Worm (Caenorhabditis elegans) whole organism, L1 larva: ENCODE data around the gene F46H5.5.

Experiments used
- C04F5.9 ChIP-seq: sonication (generic microtip); optimal IDR thresholded peaks from 2 replicates; lab custom pipeline; 2016; ENCODE audit warnings: missing genetic modification characterization, missing compliant biosample characterization
- C16A3.4 ChIP-seq: fragments of 150-350 bp; optimal IDR thresholded peaks from 2 replicates; lab custom pipeline; 2014; ENCODE audit warnings: missing biosample characterization, missing genetic modification characterization
- F16B12.6 ChIP-seq: fragments of 150-350 bp; optimal IDR thresholded peaks from 2 replicates; lab custom pipeline; 2014; ENCODE audit warnings: missing biosample characterization, missing genetic modification characterization
- aha-1 ChIP-seq: fragments of 150-350 bp; optimal IDR thresholded peaks from 2 replicates; lab custom pipeline; 2014; ENCODE audit warnings: missing biosample characterization, missing genetic modification characterization
- ama-1 ChIP-seq: fragments of 150-350 bp; optimal IDR thresholded peaks from 2 replicates; lab custom pipeline; 2014
- blmp-1 ChIP-seq: fragments of 150-350 bp; optimal IDR thresholded peaks from 2 replicates; lab custom pipeline; 2014; ENCODE audit warnings: missing biosample characterization, missing genetic modification characterization
- ceh-8 ChIP-seq: fragments of 200-800 bp; sonication (Bioruptor generic); optimal IDR thresholded peaks from 2 replicates; lab custom pipeline; 2018; ENCODE audit warnings: mild to moderate bottlenecking, missing genetic modification characterization, moderate library complexity, missing compliant biosample characterization
- ceh-82 ChIP-seq, 3 experiments: fragments of 150-350 bp in 1 of 3; sonication (generic microtip) in 2 of 3; optimal IDR thresholded peaks; 2 replicates each; lab custom pipeline; 2014 to 2017; ENCODE audit warnings: missing biosample characterization in 3 of 3, missing genetic modification characterization in 3 of 3
- ceh-90 ChIP-seq: sonication (generic microtip); optimal IDR thresholded peaks from 2 replicates; lab custom pipeline; 2016; ENCODE audit warnings: missing genetic modification characterization, missing compliant biosample characterization
- ces-1 ChIP-seq: fragments of 150-350 bp; optimal IDR thresholded peaks from 2 replicates; lab custom pipeline; 2014; ENCODE audit warnings: missing biosample characterization, missing genetic modification reagents, missing genetic modification characterization
- efl-3 ChIP-seq: fragments of 200-800 bp; sonication (Bioruptor generic); optimal IDR thresholded peaks from 2 replicates; lab custom pipeline; 2018; ENCODE audit warnings: mild to moderate bottlenecking, missing genetic modification characterization, missing compliant biosample characterization
- ets-5 ChIP-seq: fragments of 200-800 bp; sonication (Bioruptor generic); IDR thresholded peaks from 2 replicates; pipeline ENCODE4 v1.3.6; 2022; ENCODE audit warnings: missing genetic modification characterization, missing compliant biosample characterization
- fkh-10 ChIP-seq: sonication (generic microtip); optimal IDR thresholded peaks from 2 replicates; lab custom pipeline; 2017; ENCODE audit warnings: missing biosample characterization, missing genetic modification reagents, missing genetic modification characterization
- fos-1 ChIP-seq: fragments of 150-350 bp; optimal IDR thresholded peaks from 2 replicates; lab custom pipeline; 2014; ENCODE audit warnings: missing biosample characterization, missing genetic modification characterization
- irx-1 ChIP-seq: sonication (generic microtip); optimal IDR thresholded peaks from 2 replicates; lab custom pipeline; 2016; ENCODE audit warnings: missing genetic modification characterization, missing compliant biosample characterization
- jun-1 ChIP-seq: fragments of 150-350 bp; optimal IDR thresholded peaks from 2 replicates; lab custom pipeline; 2014; ENCODE audit warnings: missing biosample characterization, missing genetic modification reagents, missing genetic modification characterization
- lin-13 ChIP-seq: fragments of 150-350 bp; optimal IDR thresholded peaks from 2 replicates; lab custom pipeline; 2014; ENCODE audit warnings: missing biosample characterization, missing genetic modification reagents, missing genetic modification characterization
- lin-14 ChIP-seq: fragments of 200-800 bp; sonication (Bioruptor generic); optimal IDR thresholded peaks from 2 replicates; lab custom pipeline; 2018; ENCODE audit warnings: mild to moderate bottlenecking, missing genetic modification characterization, moderate library complexity, missing compliant biosample characterization
- lin-15B ChIP-seq: fragments of 150-350 bp; sonication (generic microtip); optimal IDR thresholded peaks from 3 replicates; lab custom pipeline; 2014; ENCODE audit warnings: missing biosample characterization, missing genetic modification characterization
- lin-35 ChIP-seq, 2 experiments: fragments of 150-350 bp; optimal IDR thresholded peaks; 2 replicates each; lab custom pipeline; 2014; ENCODE audit warnings: missing biosample characterization in 2 of 2, missing genetic modification characterization in 2 of 2, missing genetic modification reagents in 2 of 2
- lir-3 ChIP-seq: sonication (generic microtip); optimal IDR thresholded peaks from 2 replicates; lab custom pipeline; 2016; ENCODE audit warnings: mild to moderate bottlenecking, missing genetic modification characterization, moderate library complexity, missing compliant biosample characterization; ENCODE audit not compliant: poor library complexity
- lsy-2 ChIP-seq, 2 experiments: fragments of 150-350 bp; optimal IDR thresholded peaks; 2 replicates each; lab custom pipeline; 2014; ENCODE audit warnings: missing biosample characterization in 2 of 2, missing genetic modification characterization in 2 of 2
- mab-9 ChIP-seq: fragments of 200-800 bp; sonication (Bioruptor generic); IDR thresholded peaks from 2 replicates; pipeline ENCODE4 v1.3.6; 2022; ENCODE audit warnings: missing genetic modification reagents, missing genetic modification characterization, missing compliant biosample characterization
- mep-1 ChIP-seq: fragments of 150-350 bp; optimal IDR thresholded peaks from 2 replicates; lab custom pipeline; 2014; ENCODE audit warnings: missing biosample characterization, missing genetic modification characterization
- nhr-19 ChIP-seq: fragments of 200-800 bp; sonication (Bioruptor generic); conservative IDR thresholded peaks from 2 replicates; pipeline ENCODE4 v1.3.6; 2022; ENCODE audit warnings: missing genetic modification characterization, missing compliant biosample characterization
- nhr-20 ChIP-seq: sonication (generic microtip); optimal IDR thresholded peaks from 2 replicates; lab custom pipeline; 2016; ENCODE audit warnings: mild to moderate bottlenecking, missing genetic modification characterization, missing compliant biosample characterization
- nhr-237 ChIP-seq: fragments of 150-350 bp; optimal IDR thresholded peaks from 2 replicates; lab custom pipeline; 2014; ENCODE audit warnings: missing biosample characterization, missing genetic modification characterization
- nhr-47 ChIP-seq: sonication (generic microtip); optimal IDR thresholded peaks from 2 replicates; lab custom pipeline; 2016; ENCODE audit warnings: mild to moderate bottlenecking, missing genetic modification characterization, moderate library complexity, missing compliant biosample characterization
- nhr-71 ChIP-seq: sonication (generic microtip); optimal IDR thresholded peaks from 2 replicates; lab custom pipeline; 2016; ENCODE audit warnings: mild to moderate bottlenecking, missing genetic modification characterization, moderate library complexity, missing compliant biosample characterization
- nhr-77 ChIP-seq: fragments of 150-350 bp; optimal IDR thresholded peaks from 2 replicates; lab custom pipeline; 2014; ENCODE audit warnings: missing biosample characterization, missing genetic modification characterization
- nhr-90 ChIP-seq: sonication (generic microtip); optimal IDR thresholded peaks from 2 replicates; lab custom pipeline; 2016; ENCODE audit warnings: mild to moderate bottlenecking, missing genetic modification characterization, missing compliant biosample characterization; ENCODE audit not compliant: poor library complexity
- pag-3 ChIP-seq: sonication (generic microtip); optimal IDR thresholded peaks from 2 replicates; lab custom pipeline; 2017; ENCODE audit warnings: missing genetic modification characterization, mild to moderate bottlenecking, missing compliant biosample characterization, antibody characterized with exemption, borderline replicate concordance; ENCODE audit not compliant: insufficient read depth
- pax-3 ChIP-seq: fragments of 200-800 bp; sonication (Bioruptor generic); optimal IDR thresholded peaks from 2 replicates; lab custom pipeline; 2018; ENCODE audit warnings: mild to moderate bottlenecking, missing genetic modification characterization, moderate library complexity, missing compliant biosample characterization
- rnt-1 ChIP-seq: sonication (generic microtip); optimal IDR thresholded peaks from 2 replicates; lab custom pipeline; 2016; ENCODE audit warnings: mild to moderate bottlenecking, missing genetic modification characterization, moderate library complexity, missing compliant biosample characterization
- skn-1 ChIP-seq: fragments of 150-350 bp; optimal IDR thresholded peaks from 2 replicates; lab custom pipeline; 2014; ENCODE audit warnings: missing biosample characterization, missing genetic modification characterization
- snu-23 ChIP-seq: sonication (generic microtip); optimal IDR thresholded peaks from 2 replicates; lab custom pipeline; 2016; ENCODE audit warnings: missing genetic modification characterization, missing compliant biosample characterization
- sptf-1 ChIP-seq: fragments of 150-350 bp; optimal IDR thresholded peaks from 2 replicates; lab custom pipeline; 2014; ENCODE audit warnings: missing biosample characterization, missing genetic modification characterization
- swsn-7 ChIP-seq: sonication (generic microtip); optimal IDR thresholded peaks from 2 replicates; lab custom pipeline; 2016; ENCODE audit warnings: missing genetic modification characterization, missing compliant biosample characterization
- unc-98 ChIP-seq: fragments of 200-800 bp; sonication (Bioruptor generic); IDR thresholded peaks from 2 replicates; pipeline ENCODE4 v1.3.6; 2022; ENCODE audit warnings: missing genetic modification characterization, missing compliant biosample characterization
- xbp-1 ChIP-seq: sonication (generic microtip); optimal IDR thresholded peaks from 2 replicates; lab custom pipeline; 2016; ENCODE audit warnings: missing genetic modification characterization, missing compliant biosample characterization
- zip-4 ChIP-seq: fragments of 200-800 bp; sonication (Bioruptor generic); optimal IDR thresholded peaks from 2 replicates; lab custom pipeline; 2018; ENCODE audit warnings: mild to moderate bottlenecking, missing genetic modification characterization, moderate library complexity, missing compliant biosample characterization

F46H5.5 gene

DNA sequence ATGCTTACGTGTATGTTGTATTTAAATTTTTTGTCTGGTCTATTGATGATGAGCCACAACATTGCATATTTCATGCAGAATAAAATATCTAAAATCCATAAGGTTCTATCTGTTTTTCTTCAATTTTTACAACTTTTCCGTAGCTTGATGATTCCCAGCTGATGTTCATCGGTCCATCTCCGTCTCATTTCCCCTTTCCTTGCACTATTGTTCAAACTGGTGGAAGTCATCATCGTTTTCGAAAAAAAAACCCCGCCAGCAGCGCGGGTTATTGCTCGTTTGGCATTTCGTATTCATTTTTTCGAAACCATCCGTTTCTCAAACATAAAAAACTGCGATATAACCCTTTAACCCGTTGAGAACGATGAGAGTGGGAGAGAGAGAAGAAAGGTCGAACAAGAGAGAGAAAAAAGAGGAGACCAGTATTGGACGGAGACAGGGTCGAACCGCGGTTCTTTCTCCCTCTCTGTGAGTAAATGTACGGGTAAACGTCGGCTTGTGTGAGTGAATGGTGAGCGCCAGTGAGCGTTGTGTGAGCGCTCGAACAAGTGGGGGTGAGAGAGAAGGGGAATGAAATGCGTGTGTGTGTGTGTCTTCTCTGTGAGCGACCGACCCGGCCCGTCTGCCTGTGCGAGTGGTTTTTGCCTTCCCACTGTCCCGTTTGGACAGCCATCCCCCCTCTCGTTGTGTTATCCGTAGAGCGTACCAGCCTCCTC is 8.0 kb upstream of the F46H5.5 start (continued):
- TF ChIP-seq fos-1 (tag; lab: Kevin White, UChicago) (peak; percentile 53), ceh-90 (no peak), mep-1 (tag; lab: Kevin White, UChicago) (peak; percentile 82), ama-1 (no peak), lin-15B (tag; lab: Kevin White, UChicago) (peak; percentile 57), ets-5 (GFP tag; lab: Robert Waterston, UW) (no peak), C04F5.9 (tag; lab: Kevin White, UChicago) (peak; percentile 9), zip-4 (GFP tag; lab: Kevin White, UChicago) (no peak), nhr-19 (GFP tag; lab: Robert Waterston, UW) (peak; percentile 77), mab-9 (GFP tag; lab: Robert Waterston, UW) (peak; percentile 55), nhr-237 (tag; lab: Kevin White, UChicago) (peak; percentile 66), C16A3.4 (tag; lab: Kevin White, UChicago) (peak; percentile 93), nhr-20 (tag; lab: Kevin White, UChicago) (peak; percentile 93), rnt-1 (tag; lab: Kevin White, UChicago) (peak; percentile 69)

DNA sequence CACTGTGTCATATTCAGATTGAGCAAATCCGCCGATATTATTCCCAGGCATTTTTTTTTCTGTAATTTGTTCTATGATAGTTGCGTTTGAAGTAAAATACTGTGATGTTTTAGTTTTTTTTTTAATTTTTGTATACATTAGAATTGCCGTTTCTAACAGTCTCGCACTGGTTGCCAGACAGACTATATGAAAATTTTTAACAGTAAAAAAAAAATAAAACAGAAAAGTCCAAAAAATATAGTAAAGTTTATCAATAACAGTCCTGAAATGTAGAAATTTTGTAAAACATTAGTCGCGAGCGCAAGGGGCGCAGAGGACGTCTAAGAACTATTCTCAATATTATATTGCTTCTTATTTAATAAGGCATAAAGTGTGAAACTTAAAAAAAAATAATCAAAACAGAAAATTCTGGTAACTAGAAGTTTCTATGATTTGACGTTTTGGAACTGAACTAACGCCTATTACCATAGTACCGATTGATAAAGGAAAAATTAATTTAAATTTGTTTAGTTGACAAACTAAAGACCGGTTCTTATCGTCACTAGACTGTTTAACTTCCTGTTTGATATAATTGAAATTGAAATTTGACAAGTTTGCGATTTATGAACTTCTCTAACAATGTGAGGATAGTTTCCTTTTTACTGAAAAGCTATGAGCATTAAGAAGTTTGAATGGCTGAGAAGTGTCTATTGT is 3.7 kb upstream of the F46H5.5 start, which contains the start of gene lact-1:
TSS of gene lact-1 (minus strand) at position 51 of the 693 bp plus-strand sequence.
- no peak for TF ChIP-seq lin-13 (GFP tag; lab: Kevin White, UChicago)
- TF ChIP-seq pag-3 (tag; lab: Kevin White, UChicago), result no peak
- TF ChIP-seq nhr-47 (tag; lab: Kevin White, UChicago), result no peak
- no peak for TF ChIP-seq pax-3 (tag; lab: Kevin White, UChicago)
- no peak for TF ChIP-seq nhr-19 (GFP tag; lab: Robert Waterston, UW)
- no peak for TF ChIP-seq jun-1
- TF ChIP-seq nhr-90 (tag; lab: Kevin White, UChicago), result no peak
- no peak for TF ChIP-seq ets-5 (GFP tag; lab: Robert Waterston, UW)
- no peak for TF ChIP-seq lsy-2 (tag; optimal IDR thresholded peaks at IDR 0.05; lab: Kevin White, UChicago)
- no peak for TF ChIP-seq unc-98
- no peak for TF ChIP-seq efl-3
- TF ChIP-seq nhr-71 (tag; lab: Kevin White, UChicago), result no peak
- no peak for TF ChIP-seq nhr-77 (tag; lab: Kevin White, UChicago)
- no peak for TF ChIP-seq aha-1 (tag; lab: Kevin White, UChicago)

DNA sequence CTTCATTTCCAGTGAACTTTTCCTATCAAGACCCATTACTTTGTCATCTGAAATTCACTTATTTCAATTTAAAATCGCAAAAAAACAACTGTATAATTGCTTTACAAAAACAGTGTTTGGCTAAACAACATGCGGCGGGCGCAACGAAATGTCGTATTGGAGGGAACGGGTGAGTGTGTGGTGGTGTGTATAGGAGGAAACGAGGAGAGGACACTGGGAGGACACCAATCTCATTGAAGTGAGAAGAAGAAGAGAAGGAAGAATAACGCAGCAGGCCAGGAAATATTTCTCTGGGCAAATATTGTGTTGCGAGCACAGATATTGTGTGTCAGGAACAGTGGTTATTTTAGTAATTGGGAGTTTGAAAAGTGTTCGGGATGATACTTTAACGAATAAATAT is 2.2 kb downstream of the F46H5.5 start, which contains the start of gene F46H5.4:
TSS of gene F46H5.4 (minus strand) at position 53 of the 400 bp plus-strand sequence.
- TF ChIP-seq C04F5.9 (tag; lab: Kevin White, UChicago) (no peak), nhr-71 (tag; lab: Kevin White, UChicago) (peak; percentile 39), swsn-7 (peak; percentile 9), lsy-2 (tag; optimal IDR thresholded peaks at IDR 0.05; lab: Kevin White, UChicago) (peak in 1 of 2 experiments; percentile 52), fkh-10 (GFP tag; lab: Kevin White, UChicago) (no peak), xbp-1 (tag; lab: Kevin White, UChicago) (peak; percentile 26), skn-1 (tag; lab: Kevin White, UChicago) (no peak), lir-3 (no peak), lin-35 (GFP tag; optimal IDR thresholded peaks at IDR 0.05; lab: Kevin White, UChicago) (peak in 1 of 2 experiments; percentile 32), nhr-20 (tag; lab: Kevin White, UChicago) (peak; percentile 38), ceh-82 (tag; optimal IDR thresholded peaks at IDR 0.05; lab: Kevin White, UChicago) (peak in 1 of 3 experiments; percentile 45), blmp-1 (tag; lab: Kevin White, UChicago) (peak; percentile 54), rnt-1 (tag; lab: Kevin White, UChicago) (peak; percentile 39), ceh-8 (GFP tag; lab: Kevin White, UChicago) (no peak), snu-23 (GFP tag; lab: Kevin White, UChicago) (peak; percentile 48), lin-14 (GFP tag; lab: Kevin White, UChicago) (peak; percentile 74), irx-1 (tag; lab: Kevin White, UChicago) (peak; percentile 29), F16B12.6 (tag; lab: Kevin White, UChicago) (no peak), sptf-1 (tag; lab: Kevin White, UChicago) (no peak), aha-1 (tag; lab: Kevin White, UChicago) (no peak), ces-1 (GFP tag; lab: Kevin White, UChicago) (no peak), C16A3.4 (tag; lab: Kevin White, UChicago) (peak; percentile 29)
